Fruit fly (Drosophila melanogaster): Measurements from ENCODE around the gene CG42699.
A peak's percentile ranks its signal among the peaks of the same experiment; 100 is the strongest.

Gene CG42699

dm6 chrX:5783260-5784040 lies 19.1 kb downstream of the CG42699 start (continued):
- TF ChIP-seq svp (GFP tag) = peak; percentile 89
- TF ChIP-seq CG6276 (GFP tag; optimal IDR thresholded peaks at IDR 0.05) = peak; percentile 66
- peak; percentile 71 for TF ChIP-seq topi (GFP tag; optimal IDR thresholded peaks at IDR 0.05)
- TF ChIP-seq CG8632 (GFP tag; optimal IDR thresholded peaks at IDR 0.05) = peak; percentile 64
- TF ChIP-seq Hr38 (GFP tag; optimal IDR thresholded peaks at IDR 0.05) = no peak
- TF ChIP-seq achi (GFP tag; optimal IDR thresholded peaks at IDR 0.05) = peak; percentile 61
- TF ChIP-seq Gug (GFP tag; IDR thresholded peaks at IDR 0.05) = no peak
- TF ChIP-seq fd59A (GFP tag; optimal IDR thresholded peaks at IDR 0.05) = peak; percentile 37
- no peak for TF ChIP-seq fd85E (GFP tag; optimal IDR thresholded peaks at IDR 0.05)
- TF ChIP-seq CG3919 (GFP tag; optimal IDR thresholded peaks at IDR 0.05) = peak; percentile 72
- TF ChIP-seq CG34406 (GFP tag; optimal IDR thresholded peaks at IDR 0.05) = peak; percentile 63
- peak; percentile 85 for TF ChIP-seq CG8119 (GFP tag; IDR thresholded peaks at IDR 0.05)
- peak; percentile 46 for TF ChIP-seq cyc (GFP tag; optimal IDR thresholded peaks at IDR 0.05)
- TF ChIP-seq dac (GFP tag; optimal IDR thresholded peaks at IDR 0.05) = peak; percentile 64
- peak; percentile 60 for TF ChIP-seq CG11762 (GFP tag; optimal IDR thresholded peaks at IDR 0.05; ENCODE audit: insufficient read depth)
- peak; percentile 11 to 13 for TF ChIP-seq salr (GFP tag; optimal IDR thresholded peaks at IDR 0.05)
- TF ChIP-seq esn (GFP tag; optimal IDR thresholded peaks at IDR 0.05) = peak; percentile 84
- TF ChIP-seq CG8319 (GFP tag; optimal IDR thresholded peaks at IDR 0.05) = peak; percentile 23
- peak; percentile 58 for TF ChIP-seq CG10631 (GFP tag; optimal IDR thresholded peaks at IDR 0.05)
- peak; percentile 82 for TF ChIP-seq Met (GFP tag; optimal IDR thresholded peaks at IDR 0.05)
- TF ChIP-seq CG16779 (tag; optimal IDR thresholded peaks at IDR 0.05) = no peak
- peak; percentile 12 for TF ChIP-seq CG7368 (GFP tag; optimal IDR thresholded peaks at IDR 0.05)
- no peak for TF ChIP-seq fkh (GFP tag; optimal IDR thresholded peaks at IDR 0.05)
- TF ChIP-seq eg (GFP tag; IDR thresholded peaks at IDR 0.05) = peak; percentile 71; the same call in 2 of the 3 replicates

- TF ChIP-seq OdsH (GFP tag; optimal IDR thresholded peaks at IDR 0.05) = peak; percentile 79
- peak; percentile 79 for TF ChIP-seq achi (GFP tag; optimal IDR thresholded peaks at IDR 0.05)
- TF ChIP-seq CG16779 (tag; optimal IDR thresholded peaks at IDR 0.05) = no peak
- no peak for TF ChIP-seq CG11902 (GFP tag; optimal IDR thresholded peaks at IDR 0.05)
- peak in 1 of 2 experiments; percentile 75 for TF ChIP-seq salr (GFP tag; optimal IDR thresholded peaks at IDR 0.05)
- TF ChIP-seq Smox (GFP tag; optimal IDR thresholded peaks at IDR 0.05) = peak; percentile 71
- peak; percentile 82 for TF ChIP-seq Lpt (GFP tag; optimal IDR thresholded peaks at IDR 0.05)
- peak; percentile 77 for TF ChIP-seq esn (GFP tag; optimal IDR thresholded peaks at IDR 0.05)
- no peak for TF ChIP-seq fkh (GFP tag; optimal IDR thresholded peaks at IDR 0.05)
- TF ChIP-seq Eip75B (GFP tag; optimal IDR thresholded peaks at IDR 0.05) = peak; percentile 64
- TF ChIP-seq CG10631 (GFP tag; optimal IDR thresholded peaks at IDR 0.05) = peak; percentile 67
- TF ChIP-seq Sox15 (GFP tag; optimal IDR thresholded peaks at IDR 0.05) = peak; percentile 32
- no peak for TF ChIP-seq Ets96B (tag; optimal IDR thresholded peaks at IDR 0.05)
- TF ChIP-seq svp (GFP tag) = peak; percentile 71
- TF ChIP-seq CG11294 (GFP tag; IDR thresholded peaks at IDR 0.05) = peak; percentile 71
- no peak for TF ChIP-seq CG6276 (GFP tag; optimal IDR thresholded peaks at IDR 0.05)
- peak; percentile 73 for TF ChIP-seq lz (GFP tag; optimal IDR thresholded peaks at IDR 0.05)
- no peak for TF ChIP-seq CG8319 (GFP tag; optimal IDR thresholded peaks at IDR 0.05)
- peak; percentile 62 for TF ChIP-seq CG34406 (GFP tag; optimal IDR thresholded peaks at IDR 0.05)
- peak; percentile 70 for TF ChIP-seq CG6163 (GFP tag; IDR thresholded peaks at IDR 0.05)
- peak; percentile 11 for TF ChIP-seq Eip93F (GFP tag; optimal IDR thresholded peaks at IDR 0.05)
- no peak for TF ChIP-seq CG6808 (GFP tag; optimal IDR thresholded peaks at IDR 0.05)
- peak; percentile 88 for TF ChIP-seq Hr4 (GFP tag; optimal IDR thresholded peaks at IDR 0.05)
- no peak for TF ChIP-seq CG10669 (GFP tag; optimal IDR thresholded peaks at IDR 0.05)
- no peak for TF ChIP-seq Hr38 (GFP tag; optimal IDR thresholded peaks at IDR 0.05)
- TF ChIP-seq CG8632 (GFP tag; optimal IDR thresholded peaks at IDR 0.05) = no peak
- TF ChIP-seq Sox14 (GFP tag; optimal IDR thresholded peaks at IDR 0.05) = peak; percentile 71
- peak; percentile 74 for TF ChIP-seq Met (GFP tag; optimal IDR thresholded peaks at IDR 0.05)
- TF ChIP-seq Blimp-1 (GFP tag; optimal IDR thresholded peaks at IDR 0.05) = no peak
- TF ChIP-seq CG1621 (tag; optimal IDR thresholded peaks at IDR 0.05) = no peak
- TF ChIP-seq spab (GFP tag; optimal IDR thresholded peaks at IDR 0.05) = no peak
- TF ChIP-seq CG3032 (tag; optimal IDR thresholded peaks at IDR 0.05) = no peak
- TF ChIP-seq dac (GFP tag; optimal IDR thresholded peaks at IDR 0.05) = peak; percentile 62
- TF ChIP-seq CG9139 (GFP tag; optimal IDR thresholded peaks at IDR 0.05) = no peak
- TF ChIP-seq Gug (GFP tag; IDR thresholded peaks at IDR 0.05) = peak; percentile 63
- peak; percentile 78 for TF ChIP-seq Sox102F (GFP tag; optimal IDR thresholded peaks at IDR 0.05)
- peak; percentile 65 for TF ChIP-seq CG4318 (GFP tag; optimal IDR thresholded peaks at IDR 0.05)
- no peak for TF ChIP-seq topi (GFP tag; optimal IDR thresholded peaks at IDR 0.05)
- TF ChIP-seq CG6792 (GFP tag; optimal IDR thresholded peaks at IDR 0.05) = peak; percentile 78
Measured at dm6 chrX:5786559-5786958, 22.2 kb downstream of the CG42699 start.
